Worm (Caenorhabditis elegans): ENCODE results near the gene T03G11.9.

ce11 chrX:5147918-5148317 is 36.1 kb upstream of the T03G11.9 start, which contains the start of gene C31H2.14:
- TF ChIP-seq ctbp-1 (GFP tag; IDR thresholded peaks at IDR 0.05): no peak
- no peak for TF ChIP-seq ceh-82 (tag; optimal IDR thresholded peaks at IDR 0.05)
- no peak for TF ChIP-seq snpc-4 (tag; optimal IDR thresholded peaks at IDR 0.05)
- TF ChIP-seq zfp-3 (GFP tag; conservative IDR thresholded peaks at IDR 0.05): no peak
- TF ChIP-seq ceh-44 (GFP tag; IDR thresholded peaks at IDR 0.05): no peak
- TF ChIP-seq tra-1 (GFP tag; IDR thresholded peaks at IDR 0.05): no peak
- TF ChIP-seq fkh-10 (GFP tag; optimal IDR thresholded peaks at IDR 0.05): no peak
- TF ChIP-seq mdt-29 (GFP tag; IDR thresholded peaks at IDR 0.05): no peak
- no peak for TF ChIP-seq ZK546.5 (tag; optimal IDR thresholded peaks at IDR 0.05)
- no peak for TF ChIP-seq F10B5.3 (tag; optimal IDR thresholded peaks at IDR 0.05)
